Fruit fly (Drosophila melanogaster): Measurements from ENCODE around the gene CG4957.

DNA sequence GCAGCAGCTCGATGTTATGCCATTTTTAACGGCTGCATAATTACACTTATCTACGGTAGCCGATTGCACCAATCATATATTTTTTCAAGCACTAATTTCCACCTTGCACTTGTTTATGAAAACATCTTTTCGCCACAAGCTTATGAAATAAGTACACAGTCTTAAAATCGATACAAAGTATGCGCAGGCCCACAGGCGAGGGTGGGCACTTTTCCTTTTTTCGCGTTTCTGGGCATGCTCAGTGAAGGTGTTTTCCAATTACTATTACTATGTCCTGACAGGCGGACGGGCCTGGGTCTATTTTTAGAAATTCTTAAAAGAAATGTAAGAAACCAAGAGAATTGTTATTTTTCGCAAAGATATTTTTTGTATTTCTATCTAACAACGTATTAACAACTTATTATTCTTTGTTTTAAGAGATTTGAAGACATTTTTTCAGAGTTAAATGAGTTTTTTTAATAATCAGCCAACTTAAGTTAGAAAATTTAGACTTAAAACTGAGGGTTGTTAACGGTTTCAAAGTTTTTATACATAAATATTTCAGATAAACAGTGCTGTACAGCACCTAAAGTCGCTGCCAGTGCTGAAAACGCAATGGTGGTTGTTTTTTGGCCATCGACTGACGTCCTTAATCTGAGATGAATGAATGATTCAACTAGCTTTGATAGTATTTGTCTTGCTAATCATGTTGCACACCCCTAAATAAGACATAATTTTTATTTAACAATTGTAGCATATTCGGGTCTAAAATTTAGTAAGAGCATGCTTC lies 42.1 kb downstream of the CG4957 start, which contains the start of gene Cdk5alpha:
- TF ChIP-seq h (optimal IDR thresholded peaks at IDR 0.05) (no peak), psq (optimal IDR thresholded peaks at IDR 0.05) (no peak), insv (optimal IDR thresholded peaks at IDR 0.05) (no peak), ttk (optimal IDR thresholded peaks at IDR 0.05) (no peak), Myc (optimal IDR thresholded peaks at IDR 0.05) (no peak)

Data from Kc167 (cell line).